Worm (Caenorhabditis elegans) whole organism, L3 larva: ENCODE data around the gene R10D12.8.

Source experiments
- R02D3.7 ChIP-seq: fragments of 150-350 bp; optimal IDR thresholded peaks from 2 replicates; lab custom pipeline; 2014; ENCODE audit warnings: missing biosample characterization, missing genetic modification characterization
- ZK546.5 ChIP-seq: sonication (generic microtip); optimal IDR thresholded peaks from 2 replicates; lab custom pipeline; 2017; ENCODE audit warnings: missing biosample characterization, missing genetic modification characterization
- aly-2 ChIP-seq: fragments of 150-350 bp; optimal IDR thresholded peaks from 2 replicates; lab custom pipeline; 2014; ENCODE audit warnings: missing biosample characterization, missing genetic modification characterization
- ama-1 ChIP-seq: fragments of 150-350 bp; optimal IDR thresholded peaks from 2 replicates; lab custom pipeline; 2018
- ceh-16 ChIP-seq: sonication (generic microtip); optimal IDR thresholded peaks from 2 replicates; lab custom pipeline; 2017; ENCODE audit warnings: missing biosample characterization, missing genetic modification characterization
- ceh-28 ChIP-seq: fragments of 150-350 bp; optimal IDR thresholded peaks from 2 replicates; lab custom pipeline; 2014; ENCODE audit warnings: missing biosample characterization, missing genetic modification reagents, missing genetic modification characterization
- ceh-82 ChIP-seq: fragments of 150-350 bp; optimal IDR thresholded peaks from 2 replicates; lab custom pipeline; 2014; ENCODE audit warnings: missing biosample characterization, missing genetic modification characterization
- ceh-9 ChIP-seq: sonication (generic microtip); optimal IDR thresholded peaks from 2 replicates; lab custom pipeline; 2018; ENCODE audit warnings: missing biosample characterization, missing genetic modification characterization
- daf-12 ChIP-seq: fragments of 150-350 bp; optimal IDR thresholded peaks from 2 replicates; lab custom pipeline; 2014; ENCODE audit warnings: missing biosample characterization, missing genetic modification reagents, missing genetic modification characterization
- egl-27 ChIP-seq: sonication (generic microtip); optimal IDR thresholded peaks from 4 replicates; lab custom pipeline; 2017; ENCODE audit warnings: missing biosample characterization, missing genetic modification reagents, missing genetic modification characterization
- egl-5 ChIP-seq: fragments of 150-350 bp; optimal IDR thresholded peaks from 2 replicates; lab custom pipeline; 2017; ENCODE audit warnings: missing biosample characterization, missing genetic modification reagents, missing genetic modification characterization, inconsistent platforms
- elt-1 ChIP-seq: fragments of 150-350 bp; optimal IDR thresholded peaks from 2 replicates; lab custom pipeline; 2014; ENCODE audit warnings: missing biosample characterization, missing genetic modification characterization
- elt-2 ChIP-seq: sonication (generic microtip); optimal IDR thresholded peaks from 2 replicates; lab custom pipeline; 2016; ENCODE audit warnings: missing genetic modification reagents, mild to moderate bottlenecking, missing genetic modification characterization, missing compliant biosample characterization
- elt-3 ChIP-seq, 3 experiments: fragments of 150-350 bp in 1 of 3; sonication (generic microtip) in 2 of 3; optimal IDR thresholded peaks; 2 replicates in 2 of 3; 4 replicates in 1 of 3; lab custom pipeline; 2014 to 2017; ENCODE audit warnings: missing biosample characterization in 3 of 3, missing genetic modification characterization in 3 of 3
- eor-1 ChIP-seq, 2 experiments: fragments of 150-350 bp; optimal IDR thresholded peaks; 2 replicates each; lab custom pipeline; 2014 to 2018; ENCODE audit warnings: missing biosample characterization in 2 of 2, missing genetic modification characterization in 2 of 2
- fkh-10 ChIP-seq: sonication (generic microtip); optimal IDR thresholded peaks from 2 replicates; lab custom pipeline; 2017; ENCODE audit warnings: missing biosample characterization, missing genetic modification reagents, missing genetic modification characterization
- fkh-2 ChIP-seq: fragments of 150-350 bp; optimal IDR thresholded peaks from 2 replicates; lab custom pipeline; 2014; ENCODE audit warnings: missing biosample characterization, missing genetic modification reagents, missing genetic modification characterization
- fos-1 ChIP-seq: fragments of 150-350 bp; optimal IDR thresholded peaks from 2 replicates; lab custom pipeline; 2014; ENCODE audit warnings: missing biosample characterization, missing genetic modification characterization
- hmg-11 ChIP-seq: sonication (generic microtip); optimal IDR thresholded peaks from 2 replicates; lab custom pipeline; 2016; ENCODE audit warnings: missing genetic modification characterization, missing compliant biosample characterization
- jun-1 ChIP-seq: fragments of 150-350 bp; optimal IDR thresholded peaks from 2 replicates; lab custom pipeline; 2014; ENCODE audit warnings: missing biosample characterization, missing genetic modification reagents, missing genetic modification characterization
- lin-15B ChIP-seq: fragments of 150-350 bp; optimal IDR thresholded peaks from 2 replicates; lab custom pipeline; 2014; ENCODE audit warnings: missing biosample characterization, missing genetic modification characterization
- lin-39 ChIP-seq: fragments of 150-350 bp; optimal IDR thresholded peaks from 2 replicates; lab custom pipeline; 2018; ENCODE audit warnings: missing biosample characterization, missing genetic modification reagents, missing genetic modification characterization
- lsy-12 ChIP-seq: sonication (generic microtip); optimal IDR thresholded peaks from 2 replicates; lab custom pipeline; 2016; ENCODE audit warnings: mild to moderate bottlenecking, missing genetic modification characterization, missing compliant biosample characterization
- mdl-1 ChIP-seq: fragments of 150-350 bp; optimal IDR thresholded peaks from 2 replicates; lab custom pipeline; 2014; ENCODE audit warnings: missing biosample characterization, missing genetic modification characterization
- mml-1 ChIP-seq: fragments of 150-350 bp; sonication (generic microtip); optimal IDR thresholded peaks from 3 replicates; lab custom pipeline; 2014; ENCODE audit warnings: missing biosample characterization, missing genetic modification characterization
- nfya-1 ChIP-seq: sonication (generic microtip); optimal IDR thresholded peaks from 2 replicates; lab custom pipeline; 2017; ENCODE audit warnings: missing genetic modification characterization, mild to moderate bottlenecking, missing compliant biosample characterization, antibody characterized with exemption, moderate library complexity; ENCODE audit not compliant: insufficient read depth
- nhr-11 ChIP-seq: fragments of 150-350 bp; optimal IDR thresholded peaks from 2 replicates; lab custom pipeline; 2014; ENCODE audit warnings: missing biosample characterization, missing genetic modification characterization
- nhr-12 ChIP-seq: fragments of 150-350 bp; optimal IDR thresholded peaks from 2 replicates; lab custom pipeline; 2014; ENCODE audit warnings: missing biosample characterization, missing genetic modification characterization
- nhr-23 ChIP-seq: fragments of 150-350 bp; optimal IDR thresholded peaks from 2 replicates; lab custom pipeline; 2014; ENCODE audit warnings: missing biosample characterization, missing genetic modification reagents, missing genetic modification characterization
- nhr-237 ChIP-seq: fragments of 150-350 bp; optimal IDR thresholded peaks from 2 replicates; lab custom pipeline; 2014; ENCODE audit warnings: missing biosample characterization, missing genetic modification characterization
- nhr-25 ChIP-seq: sonication (generic microtip); optimal IDR thresholded peaks from 2 replicates; lab custom pipeline; 2017; ENCODE audit warnings: missing biosample characterization, missing genetic modification characterization
- nhr-28 ChIP-seq: fragments of 150-350 bp; optimal IDR thresholded peaks from 2 replicates; lab custom pipeline; 2014; ENCODE audit warnings: missing biosample characterization, missing genetic modification characterization
- nhr-43 ChIP-seq: sonication (generic microtip); optimal IDR thresholded peaks from 2 replicates; lab custom pipeline; 2016; ENCODE audit warnings: mild to moderate bottlenecking, missing genetic modification characterization, missing compliant biosample characterization; ENCODE audit not compliant: poor library complexity, severe bottlenecking
- nhr-67 ChIP-seq: fragments of 150-350 bp; optimal IDR thresholded peaks from 2 replicates; lab custom pipeline; 2014; ENCODE audit warnings: missing biosample characterization, missing genetic modification characterization
- nhr-76 ChIP-seq: fragments of 150-350 bp; sonication (generic microtip); optimal IDR thresholded peaks from 5 replicates; lab custom pipeline; 2014; ENCODE audit warnings: missing biosample characterization, missing genetic modification characterization
- nhr-77 ChIP-seq: fragments of 150-350 bp; optimal IDR thresholded peaks from 2 replicates; lab custom pipeline; 2014; ENCODE audit warnings: missing biosample characterization, missing genetic modification characterization
- pha-4 ChIP-seq: fragments of 150-350 bp; optimal IDR thresholded peaks from 2 replicates; lab custom pipeline; 2014; ENCODE audit warnings: missing biosample characterization, missing genetic modification reagents, missing genetic modification characterization
- pqm-1 ChIP-seq: fragments of 150-350 bp; optimal IDR thresholded peaks from 2 replicates; lab custom pipeline; 2017; ENCODE audit warnings: missing biosample characterization, missing genetic modification characterization, inconsistent platforms
- sea-2 ChIP-seq: fragments of 150-350 bp; sonication (generic microtip); optimal IDR thresholded peaks from 4 replicates; lab custom pipeline; 2014; ENCODE audit warnings: missing biosample characterization, missing genetic modification reagents, missing genetic modification characterization
- skn-1 ChIP-seq: fragments of 150-350 bp; optimal IDR thresholded peaks from 2 replicates; lab custom pipeline; 2014; ENCODE audit warnings: missing biosample characterization, missing genetic modification characterization
- snpc-4 ChIP-seq: fragments of 150-350 bp; optimal IDR thresholded peaks from 2 replicates; lab custom pipeline; 2014; ENCODE audit warnings: missing biosample characterization, missing genetic modification characterization
- tbx-2 ChIP-seq: sonication (generic microtip); optimal IDR thresholded peaks from 2 replicates; lab custom pipeline; 2016; ENCODE audit warnings: mild to moderate bottlenecking, missing genetic modification characterization, missing compliant biosample characterization
- unc-39 ChIP-seq: sonication (generic microtip); optimal IDR thresholded peaks from 4 replicates; lab custom pipeline; 2017; ENCODE audit warnings: missing biosample characterization, missing genetic modification characterization
- unc-62 ChIP-seq: fragments of 150-350 bp; sonication (generic microtip); optimal IDR thresholded peaks from 4 replicates; lab custom pipeline; 2014; ENCODE audit warnings: missing biosample characterization, missing genetic modification reagents, missing genetic modification characterization
- zag-1 ChIP-seq: fragments of 150-350 bp; optimal IDR thresholded peaks from 2 replicates; lab custom pipeline; 2014; ENCODE audit warnings: missing biosample characterization, missing genetic modification characterization
- ztf-11 ChIP-seq: fragments of 150-350 bp; optimal IDR thresholded peaks from 2 replicates; lab custom pipeline; 2014; ENCODE audit warnings: missing biosample characterization, missing genetic modification characterization
- ztf-4 ChIP-seq: fragments of 150-350 bp; optimal IDR thresholded peaks from 2 replicates; lab custom pipeline; 2014; ENCODE audit warnings: missing biosample characterization, missing genetic modification characterization

R10D12.8 gene

ce11 chrV:13986823-13987222 lies 33.7 kb upstream of the R10D12.8 start:
- TF ChIP-seq lin-15B, result no peak
- TF ChIP-seq fos-1 (tag; lab: Kevin White, UChicago), result no peak
- TF ChIP-seq ama-1 (lab: Kevin White, UChicago), result no peak
- no peak for TF ChIP-seq nhr-11
- no peak for TF ChIP-seq zag-1 (tag; lab: Kevin White, UChicago)
- no peak for TF ChIP-seq elt-1 (tag; lab: Kevin White, UChicago)
- TF ChIP-seq sea-2 (GFP tag; lab: Kevin White, UChicago), result no peak
- TF ChIP-seq fkh-10, result no peak
- TF ChIP-seq nhr-28 (tag; lab: Kevin White, UChicago), result no peak
- peak; percentile 96 for TF ChIP-seq elt-2 (tag; lab: Kevin White, UChicago)
- no peak for TF ChIP-seq unc-62 (GFP tag; lab: Kevin White, UChicago)
- TF ChIP-seq daf-12, result no peak
- TF ChIP-seq nhr-43, result no peak
- TF ChIP-seq tbx-2 (tag; lab: Kevin White, UChicago), result no peak
- no peak for TF ChIP-seq ZK546.5
- no peak for TF ChIP-seq aly-2 (tag; lab: Kevin White, UChicago)
- no peak for TF ChIP-seq mdl-1 (tag; lab: Kevin White, UChicago)
- peak; percentile 47 for TF ChIP-seq pqm-1 (tag; lab: Kevin White, UChicago)
- no peak for TF ChIP-seq ceh-9
- TF ChIP-seq lsy-12, result peak; percentile 45
- no peak for TF ChIP-seq unc-39 (tag; lab: Kevin White, UChicago)
- TF ChIP-seq ztf-11 (tag; lab: Kevin White, UChicago), result no peak
- TF ChIP-seq R02D3.7, result no peak
- TF ChIP-seq ztf-4, result no peak
- TF ChIP-seq egl-27 (tag; lab: Kevin White, UChicago), result no peak
- TF ChIP-seq ceh-82 (tag; lab: Kevin White, UChicago), result no peak
- TF ChIP-seq nhr-12, result no peak
- no peak for TF ChIP-seq nhr-237
- no peak for TF ChIP-seq lin-39 (tag; lab: Kevin White, UChicago)
- no peak for TF ChIP-seq elt-3 (tag; optimal IDR thresholded peaks at IDR 0.05; lab: Kevin White, UChicago)
- no peak for TF ChIP-seq egl-5 (tag; lab: Kevin White, UChicago)
- no peak for TF ChIP-seq ceh-16 (tag; lab: Kevin White, UChicago)
- TF ChIP-seq nhr-25 (tag; lab: Kevin White, UChicago), result no peak
- no peak for TF ChIP-seq nhr-76
- peak; percentile 41 for TF ChIP-seq pha-4 (tag; lab: Kevin White, UChicago)
- TF ChIP-seq eor-1 (tag; optimal IDR thresholded peaks at IDR 0.05; lab: Kevin White, UChicago), result no peak
- TF ChIP-seq ceh-28 (tag; lab: Kevin White, UChicago), result no peak
- peak; percentile 30 for TF ChIP-seq jun-1 (tag; lab: Kevin White, UChicago)
- no peak for TF ChIP-seq mml-1 (tag; lab: Kevin White, UChicago)
- no peak for TF ChIP-seq skn-1
- no peak for TF ChIP-seq nhr-67 (tag; lab: Kevin White, UChicago)
- TF ChIP-seq fkh-2 (tag; lab: Kevin White, UChicago), result no peak
- TF ChIP-seq nhr-77 (tag; lab: Kevin White, UChicago), result no peak
- TF ChIP-seq nfya-1 (tag; lab: Kevin White, UChicago), result peak; percentile 37
- TF ChIP-seq nhr-23 (tag; lab: Kevin White, UChicago), result no peak
- no peak for TF ChIP-seq hmg-11 (tag; lab: Kevin White, UChicago)
- TF ChIP-seq snpc-4 (tag; lab: Kevin White, UChicago), result no peak

- TF ChIP-seq ceh-9 (no peak), ztf-11 (tag; lab: Kevin White, UChicago) (no peak), snpc-4 (tag; lab: Kevin White, UChicago) (no peak), zag-1 (tag; lab: Kevin White, UChicago) (no peak), nhr-77 (tag; lab: Kevin White, UChicago) (no peak), nhr-25 (tag; lab: Kevin White, UChicago) (no peak), ZK546.5 (no peak), mml-1 (tag; lab: Kevin White, UChicago) (no peak), unc-62 (GFP tag; lab: Kevin White, UChicago) (no peak), lsy-12 (no peak)
Measured at ce11 chrV:13984828-13985227, 31.7 kb upstream of the R10D12.8 start, which contains the start of gene end-1. end-1 (plus strand) TSS chrV:13985128.
